Fruit fly (Drosophila melanogaster): ENCODE data around the gene CG31913.

CG31913 gene

dm6 chr2L:5782866-5783265, 965 bp upstream of the CG31913 start (continued):
- TF ChIP-seq nmo (GFP tag; optimal IDR thresholded peaks at IDR 0.05) (no peak), Hr39 (optimal IDR thresholded peaks at IDR 0.05) (peak; percentile 59), hth (optimal IDR thresholded peaks at IDR 0.05) (no peak), CG34224 (GFP tag; IDR thresholded peaks at IDR 0.05; ENCODE audit: partially characterized antibody) (no peak), tup (GFP tag; optimal IDR thresholded peaks at IDR 0.05) (no peak), CG18599 (GFP tag; optimal IDR thresholded peaks at IDR 0.05) (peak; percentile 23), tio (GFP tag; optimal IDR thresholded peaks at IDR 0.05) (no peak), insv (GFP tag; optimal IDR thresholded peaks at IDR 0.05) (no peak), CG1647 (GFP tag; optimal IDR thresholded peaks at IDR 0.05) (no peak), CG8281 (tag; optimal IDR thresholded peaks at IDR 0.05) (no peak), crol (GFP tag; IDR thresholded peaks at IDR 0.05) (peak; percentile 64), CG17186 (GFP tag; optimal IDR thresholded peaks at IDR 0.05) (no peak), sug (tag; optimal IDR thresholded peaks at IDR 0.05) (peak; percentile 23), B-H1 (GFP tag; IDR thresholded peaks at IDR 0.05) (no peak), cas (GFP tag; IDR thresholded peaks at IDR 0.05) (no peak), CG2202 (tag; optimal IDR thresholded peaks at IDR 0.05) (no peak)

dm6 chr2L:5789268-5789667, 5.4 kb downstream of the CG31913 start:
- peak; percentile 54 for TF ChIP-seq cad (GFP tag; optimal IDR thresholded peaks at IDR 0.05)
- no peak for TF ChIP-seq CG9609 (GFP tag; optimal IDR thresholded peaks at IDR 0.05)
- no peak for TF ChIP-seq lab (GFP tag; optimal IDR thresholded peaks at IDR 0.05)
- no peak for TF ChIP-seq Vsx1 (GFP tag; optimal IDR thresholded peaks at IDR 0.05)
- no peak for TF ChIP-seq CG12769 (tag; optimal IDR thresholded peaks at IDR 0.05)
- no peak for TF ChIP-seq gfzf (GFP tag; optimal IDR thresholded peaks at IDR 0.05)
- TF ChIP-seq odd (GFP tag; optimal IDR thresholded peaks at IDR 0.05): no peak
- no peak for TF ChIP-seq hth (optimal IDR thresholded peaks at IDR 0.05)
- TF ChIP-seq twi (tag; optimal IDR thresholded peaks at IDR 0.05): peak; percentile 79
- TF ChIP-seq BEAF-32 (GFP tag; optimal IDR thresholded peaks at IDR 0.05): no peak
- no peak for TF ChIP-seq Ssrp (tag; optimal IDR thresholded peaks at IDR 0.05)
- TF ChIP-seq CG7928 (GFP tag; optimal IDR thresholded peaks at IDR 0.05): no peak
- peak; percentile 15 for TF ChIP-seq CG15479 (GFP tag; optimal IDR thresholded peaks at IDR 0.05)
- TF ChIP-seq Ets65A (GFP tag): peak; percentile 29
- TF ChIP-seq Taf1 (GFP tag; IDR thresholded peaks at IDR 0.05): no peak
- no peak for TF ChIP-seq Trl (optimal IDR thresholded peaks at IDR 0.05)
- no peak for TF ChIP-seq Trl (GFP tag; optimal IDR thresholded peaks at IDR 0.05)
- no peak for TF ChIP-seq Nf-YB (GFP tag; optimal IDR thresholded peaks at IDR 0.05)
- peak; percentile 46 for TF ChIP-seq zen (tag; optimal IDR thresholded peaks at IDR 0.05)
- no peak for TF ChIP-seq CG18262 (tag; optimal IDR thresholded peaks at IDR 0.05)
- peak in 1 of 2 experiments; percentile 59 for TF ChIP-seq tll (GFP tag; optimal IDR thresholded peaks at IDR 0.05)

DNA sequence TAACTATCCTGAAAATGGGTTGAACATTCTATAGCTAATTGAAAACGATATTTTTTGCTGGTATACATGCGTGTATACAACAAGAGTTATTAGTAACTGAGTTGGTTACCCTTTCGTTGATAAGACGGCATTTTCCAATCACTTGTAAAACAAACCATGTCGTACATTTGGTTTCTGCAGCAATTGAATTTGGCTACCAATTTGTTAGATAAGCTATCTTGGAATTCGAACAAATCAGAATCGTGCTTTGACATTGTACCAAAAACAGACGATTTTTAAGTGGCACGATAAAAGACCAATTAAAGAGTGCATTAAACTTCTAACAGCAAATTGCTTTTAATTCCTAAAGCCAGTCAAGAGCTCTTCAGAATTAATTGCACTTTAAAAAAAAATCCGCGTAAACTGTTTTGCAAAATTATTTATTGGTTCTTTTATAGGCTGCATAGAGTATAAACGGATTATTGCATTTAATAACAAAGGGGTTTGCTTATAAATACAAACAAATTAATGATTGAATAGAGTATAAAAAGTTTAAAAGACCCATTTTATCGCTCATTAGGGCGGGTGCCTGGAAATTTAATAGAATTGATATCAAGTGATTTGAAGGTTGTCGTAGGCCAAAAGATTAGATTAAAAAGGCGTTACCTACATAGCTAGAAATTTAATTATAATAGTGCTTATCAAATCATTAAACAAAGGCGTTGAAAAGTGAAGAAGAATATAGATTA, 7.1 kb downstream of the CG31913 start:
- TF ChIP-seq GATAe (GFP tag; conservative IDR thresholded peaks at IDR 0.05): peak; percentile 20; the same call in 1 of the 2 replicates
- TF ChIP-seq CG18764 (GFP tag; optimal IDR thresholded peaks at IDR 0.05): no peak
- TF ChIP-seq ewg (GFP tag; optimal IDR thresholded peaks at IDR 0.05): no peak
- TF ChIP-seq CrebB (tag; optimal IDR thresholded peaks at IDR 0.05): no peak
- no peak for TF ChIP-seq inv (GFP tag; IDR thresholded peaks at IDR 0.05; ENCODE audit: partially characterized antibody)
- TF ChIP-seq Nf-YC (tag; optimal IDR thresholded peaks at IDR 0.05): no peak
- no peak for TF ChIP-seq CG17385 (GFP tag; optimal IDR thresholded peaks at IDR 0.05)
- TF ChIP-seq shn (GFP tag; optimal IDR thresholded peaks at IDR 0.05): no peak
- TF ChIP-seq CG13424 (tag; optimal IDR thresholded peaks at IDR 0.05): no peak
- TF ChIP-seq pnt (GFP tag; optimal IDR thresholded peaks at IDR 0.05): no peak
- peak; percentile 8 for TF ChIP-seq gem (tag; optimal IDR thresholded peaks at IDR 0.05)
- peak; percentile 26 for TF ChIP-seq CG34376 (GFP tag; optimal IDR thresholded peaks at IDR 0.05)
- peak; percentile 25 for TF ChIP-seq lab (GFP tag; optimal IDR thresholded peaks at IDR 0.05)
- TF ChIP-seq CG10543 (GFP tag; optimal IDR thresholded peaks at IDR 0.05): no peak
- no peak for TF ChIP-seq gro (GFP tag; optimal IDR thresholded peaks at IDR 0.05)

All from whole organism, embryonic.